Worm (Caenorhabditis elegans): ENCODE results near the gene F44A2.7.

DNA sequence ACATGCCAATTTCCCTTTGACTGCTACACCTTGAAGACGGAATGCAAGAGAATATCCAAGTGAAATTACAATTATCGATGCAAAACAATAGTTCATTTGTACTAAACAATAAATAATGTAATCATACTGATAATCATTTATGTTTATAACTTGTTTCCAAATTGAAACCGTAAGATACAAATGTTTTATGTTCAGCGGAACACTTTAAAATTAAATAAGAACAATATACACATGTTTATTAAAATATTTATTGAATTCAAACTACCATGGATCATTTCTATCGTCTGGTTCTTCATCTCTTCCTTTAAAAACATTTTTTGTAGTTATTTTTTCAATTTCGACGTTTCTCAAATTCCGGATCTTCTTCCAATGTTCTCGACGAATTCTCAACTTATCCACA, 34.1 kb downstream of the F44A2.7 start, which contains the start of gene ttr-40:
- no peak for TF ChIP-seq dao-5 (tag; optimal IDR thresholded peaks at IDR 0.05)
- no peak for TF ChIP-seq him-1 (tag; optimal IDR thresholded peaks at IDR 0.05)

Data from whole organism, L4/young adult.